Fruit fly (Drosophila melanogaster): ENCODE data around the gene CG34296.

dm6 chr3R:29757226-29757625 lies 34.9 kb downstream of the CG34296 start:
- no peak for TF ChIP-seq Myc (optimal IDR thresholded peaks at IDR 0.05)
- TF ChIP-seq insv (optimal IDR thresholded peaks at IDR 0.05) = no peak
- no peak for TF ChIP-seq h (optimal IDR thresholded peaks at IDR 0.05)
- no peak for TF ChIP-seq ttk (optimal IDR thresholded peaks at IDR 0.05)
